ENCODE assay signal across 3 fruit fly cellular contexts in the genomic region with DNA sequence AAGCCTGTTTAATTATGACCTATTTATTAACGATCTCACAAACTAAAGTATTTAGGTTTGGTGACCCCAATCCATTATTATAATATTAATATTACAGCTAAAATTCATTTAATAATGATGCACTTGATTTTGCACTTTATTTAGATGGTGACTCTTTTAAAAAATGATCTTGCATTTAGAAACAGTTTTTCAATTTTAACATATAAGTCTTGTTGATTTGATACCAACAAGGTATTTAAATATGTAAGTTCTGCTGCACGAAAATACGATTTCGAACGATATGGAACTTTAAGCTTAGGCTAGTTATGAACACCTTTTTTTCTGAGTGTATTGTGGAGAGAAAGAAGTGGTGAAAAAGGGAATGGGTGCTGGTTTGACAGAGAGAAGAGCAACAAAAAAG.
TF ChIP-seq lines count a peak whose summit lies in the region.

No protein-coding gene starts in this region.

TF ChIP-seq in whole organism, embryonic, 481 proteins besides CTCF, POLR2A, EP300 and RAD21 (continued from another document and continues in another):
- TF ChIP-seq repo (GFP tag; optimal IDR thresholded peaks at IDR 0.05; lab: Kevin White, UChicago) (no peak), grn (GFP tag; optimal IDR thresholded peaks at IDR 0.05; lab: Kevin White, UChicago) (no peak), Spps (tag; optimal IDR thresholded peaks at IDR 0.05; lab: Kevin White, UChicago) (no peak), dmrt11E (tag; optimal IDR thresholded peaks at IDR 0.05; lab: Kevin White, UChicago) (peak; percentile 44), wor (GFP tag; IDR thresholded peaks at IDR 0.05; lab: Robert Waterston, UW) (no peak), disco-r (GFP tag; optimal IDR thresholded peaks at IDR 0.05; lab: Kevin White, UChicago) (no peak), cas (GFP tag; IDR thresholded peaks at IDR 0.05; lab: Robert Waterston, UW) (no peak), MESR4 (GFP tag; optimal IDR thresholded peaks at IDR 0.05; lab: Kevin White, UChicago) (no peak), Antp (GFP tag; optimal IDR thresholded peaks at IDR 0.05; lab: Kevin White, UChicago) (no peak), CG3163 (GFP tag; optimal IDR thresholded peaks at IDR 0.05; lab: Kevin White, UChicago) (no peak), sima (GFP tag; optimal IDR thresholded peaks at IDR 0.05; lab: Kevin White, UChicago) (no peak), CG8765 (GFP tag; IDR thresholded peaks at IDR 0.05; lab: Robert Waterston, UW) (no peak), CG8924 (tag; optimal IDR thresholded peaks at IDR 0.05; lab: Kevin White, UChicago) (peak; percentile 1), schlank (tag; optimal IDR thresholded peaks at IDR 0.05; lab: Kevin White, UChicago) (no peak), bab2 (GFP tag; optimal IDR thresholded peaks at IDR 0.05; lab: Kevin White, UChicago) (no peak), CG6272 (GFP tag; IDR thresholded peaks at IDR 0.05; lab: Robert Waterston, UW) (no peak), NFAT (GFP tag; IDR thresholded peaks at IDR 0.05; lab: Robert Waterston, UW) (no peak), CrebB (tag; optimal IDR thresholded peaks at IDR 0.05; lab: Kevin White, UChicago) (no peak), Six4 (GFP tag; optimal IDR thresholded peaks at IDR 0.05; lab: Kevin White, UChicago) (no peak), CG11247 (GFP tag; IDR thresholded peaks at IDR 0.05; lab: Robert Waterston, UW) (no peak), slou (GFP tag; optimal IDR thresholded peaks at IDR 0.05; lab: Kevin White, UChicago) (no peak), CG11456 (GFP tag; IDR thresholded peaks at IDR 0.05; lab: Robert Waterston, UW) (no peak), Awh (GFP tag; IDR thresholded peaks at IDR 0.05; lab: Robert Waterston, UW) (no peak), Meics (GFP tag; optimal IDR thresholded peaks at IDR 0.05; lab: Kevin White, UChicago) (no peak), CG2875 (GFP tag; optimal IDR thresholded peaks at IDR 0.05; lab: Kevin White, UChicago) (peak; percentile 3), row (GFP tag; IDR thresholded peaks at IDR 0.05; lab: Robert Waterston, UW) (no peak), CG7556 (GFP tag; optimal IDR thresholded peaks at IDR 0.05; lab: Kevin White, UChicago) (peak; percentile 8), bcd (GFP tag; optimal IDR thresholded peaks at IDR 0.05; lab: Kevin White, UChicago) (no peak), cad (GFP tag; optimal IDR thresholded peaks at IDR 0.05; lab: Kevin White, UChicago) (no peak), HmgZ (tag; optimal IDR thresholded peaks at IDR 0.05; lab: Kevin White, UChicago) (no peak), CG33557 (GFP tag; optimal IDR thresholded peaks at IDR 0.05; lab: Kevin White, UChicago) (no peak), CG15479 (GFP tag; optimal IDR thresholded peaks at IDR 0.05; lab: Kevin White, UChicago) (no peak), fd3F (GFP tag; optimal IDR thresholded peaks at IDR 0.05; lab: Kevin White, UChicago) (no peak), CG11093 (GFP tag; IDR thresholded peaks at IDR 0.05; lab: Robert Waterston, UW) (no peak), Stat92E (GFP tag; optimal IDR thresholded peaks at IDR 0.05; lab: Kevin White, UChicago) (no peak), CG17328 (GFP tag; IDR thresholded peaks at IDR 0.05; lab: Robert Waterston, UW) (no peak), eve (GFP tag; optimal IDR thresholded peaks at IDR 0.05; lab: Kevin White, UChicago) (peak in 1 of 2 experiments; percentile 51), HLH3B (GFP tag; IDR thresholded peaks at IDR 0.05; lab: Robert Waterston, UW) (no peak), grau (tag; optimal IDR thresholded peaks at IDR 0.05; lab: Kevin White, UChicago) (peak; percentile 15), Abd-B (GFP tag; optimal IDR thresholded peaks at IDR 0.05; lab: Kevin White, UChicago) (no peak), Bteb2 (GFP tag; optimal IDR thresholded peaks at IDR 0.05; lab: Kevin White, UChicago) (no peak), CG9727 (GFP tag; optimal IDR thresholded peaks at IDR 0.05; lab: Kevin White, UChicago) (peak; percentile 11), CG15011 (GFP tag; optimal IDR thresholded peaks at IDR 0.05; lab: Kevin White, UChicago) (no peak), h (optimal IDR thresholded peaks at IDR 0.05; lab: Kevin White, UChicago) (no peak), corto (GFP tag; optimal IDR thresholded peaks at IDR 0.05; lab: Kevin White, UChicago) (no peak), CG12299 (tag; optimal IDR thresholded peaks at IDR 0.05; lab: Kevin White, UChicago) (no peak)

TF ChIP-seq in whole organism, prepupa, 60 proteins besides CTCF, POLR2A, EP300 and RAD21 (continued from another document):
- peak; percentile 21 for TF ChIP-seq CG8319 (GFP tag; optimal IDR thresholded peaks at IDR 0.05; lab: Kevin White, UChicago)
- no peak for TF ChIP-seq CG8119 (GFP tag; IDR thresholded peaks at IDR 0.05; lab: Robert Waterston, UW)
- peak; percentile 78 for TF ChIP-seq Eip78C (GFP tag; lab: Kevin White, UChicago)
- peak; percentile 40 for TF ChIP-seq net (GFP tag; optimal IDR thresholded peaks at IDR 0.05; lab: Kevin White, UChicago)
- TF ChIP-seq CG7368 (GFP tag; optimal IDR thresholded peaks at IDR 0.05; lab: Kevin White, UChicago): no peak
- TF ChIP-seq pdm3 (GFP tag; optimal IDR thresholded peaks at IDR 0.05; lab: Kevin White, UChicago): peak; percentile 10
- TF ChIP-seq CG34406 (GFP tag; optimal IDR thresholded peaks at IDR 0.05; lab: Kevin White, UChicago): peak; percentile 41
- TF ChIP-seq CG10631 (GFP tag; optimal IDR thresholded peaks at IDR 0.05; lab: Kevin White, UChicago): peak; percentile 25
- peak; percentile 77 for TF ChIP-seq svp (GFP tag; lab: Kevin White, UChicago)
- TF ChIP-seq lz (GFP tag; optimal IDR thresholded peaks at IDR 0.05; lab: Kevin White, UChicago): peak; percentile 42
- TF ChIP-seq Ets21C (GFP tag; optimal IDR thresholded peaks at IDR 0.05; lab: Kevin White, UChicago): peak; percentile 4
- no peak for TF ChIP-seq Hr4 (GFP tag; optimal IDR thresholded peaks at IDR 0.05; lab: Kevin White, UChicago)
- TF ChIP-seq Sox102F (GFP tag; optimal IDR thresholded peaks at IDR 0.05; lab: Kevin White, UChicago): peak; percentile 38
- no peak for TF ChIP-seq CG4318 (GFP tag; optimal IDR thresholded peaks at IDR 0.05; lab: Kevin White, UChicago)
- no peak for TF ChIP-seq Eip93F (GFP tag; optimal IDR thresholded peaks at IDR 0.05; lab: Kevin White, UChicago)
- TF ChIP-seq topi (GFP tag; optimal IDR thresholded peaks at IDR 0.05; lab: Kevin White, UChicago): peak; percentile 59
- TF ChIP-seq fkh (GFP tag; optimal IDR thresholded peaks at IDR 0.05; lab: Kevin White, UChicago): no peak
- TF ChIP-seq acj6 (GFP tag; optimal IDR thresholded peaks at IDR 0.05; lab: Kevin White, UChicago): peak; percentile 39
- peak; percentile 34 for TF ChIP-seq fd59A (GFP tag; optimal IDR thresholded peaks at IDR 0.05; lab: Kevin White, UChicago)
- TF ChIP-seq salr (GFP tag; optimal IDR thresholded peaks at IDR 0.05; lab: Kevin White, UChicago): peak in 1 of 2 experiments; percentile 16
- peak; percentile 30 for TF ChIP-seq Eip75B (GFP tag; optimal IDR thresholded peaks at IDR 0.05; lab: Kevin White, UChicago)
- TF ChIP-seq CG6792 (GFP tag; optimal IDR thresholded peaks at IDR 0.05; lab: Kevin White, UChicago): peak; percentile 50
- no peak for TF ChIP-seq CG6854 (GFP tag; optimal IDR thresholded peaks at IDR 0.05; lab: Kevin White, UChicago)
- peak; percentile 30 for TF ChIP-seq cyc (GFP tag; optimal IDR thresholded peaks at IDR 0.05; lab: Kevin White, UChicago)
- TF ChIP-seq CG31627 (GFP tag; optimal IDR thresholded peaks at IDR 0.05; lab: Kevin White, UChicago): peak; percentile 13
- TF ChIP-seq Blimp-1 (GFP tag; optimal IDR thresholded peaks at IDR 0.05; lab: Kevin White, UChicago): no peak
- TF ChIP-seq CG6808 (GFP tag; optimal IDR thresholded peaks at IDR 0.05; lab: Kevin White, UChicago): peak; percentile 51
- TF ChIP-seq Ets96B (tag; optimal IDR thresholded peaks at IDR 0.05; lab: Kevin White, UChicago): peak; percentile 34
- TF ChIP-seq CG11902 (GFP tag; optimal IDR thresholded peaks at IDR 0.05; lab: Kevin White, UChicago): peak; percentile 12
- TF ChIP-seq CG15336 (GFP tag; IDR thresholded peaks at IDR 0.05; lab: Robert Waterston, UW): no peak
- peak; percentile 29 for TF ChIP-seq OdsH (GFP tag; optimal IDR thresholded peaks at IDR 0.05; lab: Kevin White, UChicago)
- TF ChIP-seq spab (GFP tag; optimal IDR thresholded peaks at IDR 0.05; lab: Kevin White, UChicago): peak; percentile 38
- no peak for TF ChIP-seq Lpt (GFP tag; optimal IDR thresholded peaks at IDR 0.05; lab: Kevin White, UChicago)
- TF ChIP-seq CG1621 (tag; optimal IDR thresholded peaks at IDR 0.05; lab: Kevin White, UChicago): no peak
- no peak for TF ChIP-seq CG6163 (GFP tag; IDR thresholded peaks at IDR 0.05; lab: Robert Waterston, UW)
- TF ChIP-seq Gug (GFP tag; IDR thresholded peaks at IDR 0.05; lab: Robert Waterston, UW): no peak
- peak; percentile 38 for TF ChIP-seq achi (GFP tag; optimal IDR thresholded peaks at IDR 0.05; lab: Kevin White, UChicago)
- peak; percentile 44 for TF ChIP-seq Smox (GFP tag; optimal IDR thresholded peaks at IDR 0.05; lab: Kevin White, UChicago)

TF ChIP-seq in whole organism, wandering third instar larva, 38 proteins besides CTCF, POLR2A, EP300 and RAD21 (continued from another document):
- TF ChIP-seq usp (GFP tag; optimal IDR thresholded peaks at IDR 0.05; lab: Kevin White, UChicago): no peak
